Fruit fly (Drosophila melanogaster): ENCODE measurements around the gene CG7518.

The CG7518 gene

dm6 chr3R:12998234-12998591, 324 bp downstream of the CG7518 start:
- TF ChIP-seq CG8319 (GFP tag; optimal IDR thresholded peaks at IDR 0.05) (no peak), CG10669 (GFP tag; optimal IDR thresholded peaks at IDR 0.05) (no peak), CG8119 (GFP tag; IDR thresholded peaks at IDR 0.05) (no peak), CG6854 (GFP tag; optimal IDR thresholded peaks at IDR 0.05) (peak; percentile 42), ss (GFP tag; optimal IDR thresholded peaks at IDR 0.05) (no peak), CG1621 (tag; optimal IDR thresholded peaks at IDR 0.05) (no peak)

dm6 chr3R:13009595-13009994, 11.7 kb downstream of the CG7518 start, which contains the start of gene CG11656:
Gene CG11656, plus strand, starts transcription at chr3R:13009895.
- TF ChIP-seq Blimp-1 (GFP tag; optimal IDR thresholded peaks at IDR 0.05): no peak
- TF ChIP-seq pdm3 (GFP tag; optimal IDR thresholded peaks at IDR 0.05): no peak
- TF ChIP-seq dac (GFP tag; optimal IDR thresholded peaks at IDR 0.05): no peak
- no peak for TF ChIP-seq CG11294 (GFP tag; IDR thresholded peaks at IDR 0.05)
- no peak for TF ChIP-seq Sox15 (GFP tag; optimal IDR thresholded peaks at IDR 0.05)
- TF ChIP-seq Sox14 (GFP tag; optimal IDR thresholded peaks at IDR 0.05): no peak
- no peak for TF ChIP-seq CG34406 (GFP tag; optimal IDR thresholded peaks at IDR 0.05)
- TF ChIP-seq cyc (GFP tag; optimal IDR thresholded peaks at IDR 0.05): no peak

DNA sequence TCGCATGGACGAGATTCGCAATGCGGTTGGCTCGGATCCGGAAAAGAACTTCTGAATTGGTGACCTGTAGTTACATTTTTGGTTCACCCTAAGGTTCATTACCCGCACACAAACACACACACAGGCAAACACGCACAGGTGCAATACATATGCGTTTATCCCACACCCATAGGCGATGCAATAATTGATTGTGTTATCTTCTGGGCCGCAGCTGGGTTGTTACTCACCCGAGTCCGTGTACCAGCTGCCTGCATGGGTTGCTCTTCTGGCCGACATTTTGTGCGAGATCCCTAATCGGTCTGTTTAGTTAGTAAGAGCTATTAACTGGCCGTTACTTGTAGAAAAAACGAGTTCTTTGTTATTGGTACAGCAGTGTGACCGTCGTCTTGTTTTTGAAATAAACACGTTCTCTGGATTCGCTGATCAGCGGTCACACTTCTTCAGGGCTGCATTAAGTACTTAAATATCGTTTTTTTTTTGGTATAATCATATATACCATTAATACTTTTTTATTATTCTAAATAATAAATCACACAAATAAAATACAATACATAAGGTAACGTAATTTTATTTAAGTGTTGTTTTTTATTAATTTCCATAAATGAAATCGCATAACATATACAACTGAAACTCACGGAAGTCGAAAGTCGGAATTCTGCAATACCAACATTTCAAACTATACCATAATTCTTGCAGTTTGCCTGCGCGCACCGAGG, 13.2 kb downstream of the CG7518 start, which contains the start of gene CG8031:
Gene CG8031 (minus strand): TSS at position 406 of the 716 bp plus-strand sequence.
- TF ChIP-seq CG8319 (GFP tag; optimal IDR thresholded peaks at IDR 0.05): peak; percentile 21
- TF ChIP-seq Ets21C (GFP tag; optimal IDR thresholded peaks at IDR 0.05): no peak
- no peak for TF ChIP-seq dsx (GFP tag; optimal IDR thresholded peaks at IDR 0.05; ENCODE audit: poor library complexity, severe bottlenecking)
- no peak for TF ChIP-seq Hr39 (GFP tag; optimal IDR thresholded peaks at IDR 0.05)
- no peak for TF ChIP-seq CG34406 (GFP tag; optimal IDR thresholded peaks at IDR 0.05)
- peak; percentile 31 for TF ChIP-seq Eip78C (GFP tag)
- TF ChIP-seq esn (GFP tag; optimal IDR thresholded peaks at IDR 0.05): no peak
- no peak for TF ChIP-seq salr (GFP tag; optimal IDR thresholded peaks at IDR 0.05)
- TF ChIP-seq Hr38 (GFP tag; optimal IDR thresholded peaks at IDR 0.05): no peak
- no peak for TF ChIP-seq CG16779 (tag; optimal IDR thresholded peaks at IDR 0.05)
- peak; percentile 50; the same call in 1 of the 3 replicates for TF ChIP-seq CG6163 (GFP tag; IDR thresholded peaks at IDR 0.05)
- TF ChIP-seq ss (GFP tag; optimal IDR thresholded peaks at IDR 0.05): no peak
- TF ChIP-seq CG8119 (GFP tag; IDR thresholded peaks at IDR 0.05): 0 out of 3 replicates have a peak, but pooled peaks have one; percentile 28
- TF ChIP-seq CG6854 (GFP tag; optimal IDR thresholded peaks at IDR 0.05): peak; percentile 2
- TF ChIP-seq CG4318 (GFP tag; optimal IDR thresholded peaks at IDR 0.05): no peak
- no peak for TF ChIP-seq CG11902 (GFP tag; optimal IDR thresholded peaks at IDR 0.05)
- TF ChIP-seq Sox14 (GFP tag; optimal IDR thresholded peaks at IDR 0.05): peak; percentile 87
- TF ChIP-seq vri (GFP tag; optimal IDR thresholded peaks at IDR 0.05): peak; percentile 73
- TF ChIP-seq eg (GFP tag; IDR thresholded peaks at IDR 0.05): no peak; the same call in 2 of the 3 replicates
- TF ChIP-seq Sox102F (GFP tag; optimal IDR thresholded peaks at IDR 0.05): no peak
- TF ChIP-seq CG10669 (GFP tag; optimal IDR thresholded peaks at IDR 0.05): no peak
- TF ChIP-seq Blimp-1 (GFP tag; optimal IDR thresholded peaks at IDR 0.05): no peak
- no peak for TF ChIP-seq CG10631 (GFP tag; optimal IDR thresholded peaks at IDR 0.05)
- no peak for TF ChIP-seq fkh (GFP tag; optimal IDR thresholded peaks at IDR 0.05)
- TF ChIP-seq CG1621 (tag; optimal IDR thresholded peaks at IDR 0.05): no peak
- no peak for TF ChIP-seq CG31627 (GFP tag; optimal IDR thresholded peaks at IDR 0.05)
- TF ChIP-seq CG3032 (tag; optimal IDR thresholded peaks at IDR 0.05): no peak
- no peak for TF ChIP-seq pdm3 (GFP tag; optimal IDR thresholded peaks at IDR 0.05)
- TF ChIP-seq CG15336 (GFP tag; IDR thresholded peaks at IDR 0.05): 0 out of 2 replicates have a peak, but pooled peaks have one; percentile 17
- TF ChIP-seq lz (GFP tag; optimal IDR thresholded peaks at IDR 0.05): no peak
- no peak for TF ChIP-seq CG6276 (GFP tag; optimal IDR thresholded peaks at IDR 0.05)
- TF ChIP-seq OdsH (GFP tag; optimal IDR thresholded peaks at IDR 0.05): no peak
- TF ChIP-seq CG9139 (GFP tag; optimal IDR thresholded peaks at IDR 0.05): no peak
- no peak for TF ChIP-seq net (GFP tag; optimal IDR thresholded peaks at IDR 0.05)
